Worm (Caenorhabditis elegans) whole organism, L4/young adult: ENCODE results near the gene Y27F2A.9.

Source experiments
- dao-5 ChIP-seq: sonication (generic microtip); optimal IDR thresholded peaks from 2 replicates; lab custom pipeline; 2016; ENCODE audit warnings: missing genotype, missing genetic modification characterization, moderate library complexity, missing compliant biosample characterization
- him-1 ChIP-seq: sonication (generic microtip); optimal IDR thresholded peaks from 2 replicates; lab custom pipeline; 2016; ENCODE audit warnings: missing genotype, missing genetic modification reagents, missing genetic modification characterization, missing compliant biosample characterization

DNA sequence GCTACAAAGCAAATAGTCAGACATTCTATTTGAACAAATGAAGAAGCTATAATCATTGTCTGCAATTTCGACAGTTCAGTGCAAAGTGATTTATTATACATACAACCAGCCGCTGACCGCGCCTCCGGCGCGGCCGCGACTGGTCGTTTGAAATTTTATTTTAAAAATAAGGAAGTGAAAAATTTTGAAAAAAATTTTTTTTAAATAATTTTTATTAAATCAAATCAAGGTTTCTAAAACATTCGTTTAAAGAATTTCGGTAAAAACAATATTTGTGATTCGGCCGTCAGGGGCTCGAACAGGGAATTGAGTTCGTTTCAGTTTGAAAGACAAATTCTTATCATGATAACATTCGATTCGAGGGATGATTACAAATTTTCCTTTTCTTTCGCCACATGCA lies 19.3 kb downstream of the Y27F2A.9 start, which contains the start of gene Y27F2A.10:
- TF ChIP-seq him-1 (no peak), dao-5 (tag; lab: Kevin White, UChicago) (no peak)
